Fruit fly (Drosophila melanogaster) whole organism, wandering third instar larva: ENCODE results near the gene CG15262.

Source experiments
- CG32264 ChIP-seq: fragments of 200-800 bp; sonication (Bioruptor generic); optimal IDR thresholded peaks from 2 replicates; lab custom pipeline; 2016; ENCODE audit warnings: missing biosample characterization, missing genetic modification characterization
- CG9705 ChIP-seq: fragments of 200-800 bp; sonication (Bioruptor generic); optimal IDR thresholded peaks from 2 replicates; lab custom pipeline; 2018; ENCODE audit warnings: missing biosample characterization, mild to moderate bottlenecking, missing genetic modification characterization
- Hr78 ChIP-seq: fragments of >200 bp; optimal IDR thresholded peaks from 2 replicates; lab custom pipeline; 2017; ENCODE audit warnings: missing biosample characterization, missing genetic modification characterization
- pan ChIP-seq: fragments of >200 bp; optimal IDR thresholded peaks from 2 replicates; lab custom pipeline; 2017

- no peak for TF ChIP-seq Hr78
- no peak for TF ChIP-seq CG9705 (GFP tag; lab: Kevin White, UChicago)
- TF ChIP-seq CG32264 = no peak
- TF ChIP-seq pan (lab: Kevin White, UChicago) = no peak
Observed at dm6 chr2L:15339601-15340000, 42.0 kb downstream of the CG15262 start.
